Worm (Caenorhabditis elegans): ENCODE results near the gene F14H12.3.

The F14H12.3 gene

ce11 chrX:4388834-4389409 is 44.9 kb downstream of the F14H12.3 start, which contains the start of gene dpy-23 (continued):
- TF ChIP-seq lim-7 (GFP tag; IDR thresholded peaks at IDR 0.05), result peak; percentile 63
- TF ChIP-seq hlh-11 (tag; optimal IDR thresholded peaks at IDR 0.05), result peak; percentile 98
- peak; percentile 93 for TF ChIP-seq nhr-28 (tag; optimal IDR thresholded peaks at IDR 0.05)
- no peak for TF ChIP-seq ztf-11 (tag; optimal IDR thresholded peaks at IDR 0.05)
- peak; percentile 90 for TF ChIP-seq ceh-20 (GFP tag; IDR thresholded peaks at IDR 0.05)
- no peak for TF ChIP-seq lin-29 (GFP tag; IDR thresholded peaks at IDR 0.05)
- TF ChIP-seq F10B5.3 (tag; optimal IDR thresholded peaks at IDR 0.05), result peak; percentile 0
- TF ChIP-seq spr-3 (GFP tag; optimal IDR thresholded peaks at IDR 0.05), result no peak
- TF ChIP-seq lin-1 (GFP tag; IDR thresholded peaks at IDR 0.05), result 0 out of 2 replicates have a peak, but pooled peaks have one; percentile 49
- no peak for TF ChIP-seq ceh-62 (tag; optimal IDR thresholded peaks at IDR 0.05)
- TF ChIP-seq ctbp-1 (GFP tag; IDR thresholded peaks at IDR 0.05), result peak; percentile 94
- TF ChIP-seq snpc-4 (tag; optimal IDR thresholded peaks at IDR 0.05), result no peak
- TF ChIP-seq pha-4 (GFP tag; IDR thresholded peaks at IDR 0.05), result peak; percentile 73
- TF ChIP-seq pha-4 (tag; optimal IDR thresholded peaks at IDR 0.05), result peak; percentile 69
- no peak for TF ChIP-seq php-3 (GFP tag; IDR thresholded peaks at IDR 0.05)
- TF ChIP-seq mep-1 (tag; optimal IDR thresholded peaks at IDR 0.05), result peak; percentile 97
- TF ChIP-seq zip-2 (tag; optimal IDR thresholded peaks at IDR 0.05), result peak; percentile 38
- peak; percentile 61 for TF ChIP-seq dpl-1 (GFP tag; optimal IDR thresholded peaks at IDR 0.05)
- peak; percentile 89 for TF ChIP-seq set-16 (GFP tag; IDR thresholded peaks at IDR 0.05)
- peak; percentile 91 for TF ChIP-seq lin-13 (GFP tag; optimal IDR thresholded peaks at IDR 0.05)
- peak; percentile 88 for TF ChIP-seq nhr-48 (tag; optimal IDR thresholded peaks at IDR 0.05)
- TF ChIP-seq dmd-6 (GFP tag; IDR thresholded peaks at IDR 0.05), result peak; percentile 90
- TF ChIP-seq zip-11 (GFP tag; IDR thresholded peaks at IDR 0.05), result no peak
- TF ChIP-seq T20F7.1 (GFP tag; optimal IDR thresholded peaks at IDR 0.05), result peak; percentile 75
- TF ChIP-seq unc-39 (tag; optimal IDR thresholded peaks at IDR 0.05), result no peak
- TF ChIP-seq ceh-28 (tag; optimal IDR thresholded peaks at IDR 0.05), result no peak
- peak; percentile 82 for TF ChIP-seq T26A8.4 (GFP tag; IDR thresholded peaks at IDR 0.05)
- 0 out of 2 replicates have a peak, but pooled peaks have one; percentile 39 for TF ChIP-seq saeg-2 (GFP tag; IDR thresholded peaks at IDR 0.05)
- TF ChIP-seq egl-43 (GFP tag; IDR thresholded peaks at IDR 0.05), result peak; percentile 89
- TF ChIP-seq gei-8 (GFP tag; optimal IDR thresholded peaks at IDR 0.05), result no peak
- TF ChIP-seq skn-1 (tag; optimal IDR thresholded peaks at IDR 0.05), result no peak
- no peak for TF ChIP-seq nhr-76 (tag; optimal IDR thresholded peaks at IDR 0.05)
- peak; percentile 82 for TF ChIP-seq madf-9 (GFP tag; conservative IDR thresholded peaks at IDR 0.05)
- TF ChIP-seq arid-1 (GFP tag; conservative IDR thresholded peaks at IDR 0.05), result peak; percentile 90
- no peak for TF ChIP-seq ceh-44 (GFP tag; IDR thresholded peaks at IDR 0.05)
- peak; percentile 27 for TF ChIP-seq zfp-2 (tag; optimal IDR thresholded peaks at IDR 0.05)
- TF ChIP-seq ama-1 (optimal IDR thresholded peaks at IDR 0.05), result no peak
- no peak for TF ChIP-seq mxl-2 (GFP tag; conservative IDR thresholded peaks at IDR 0.05)
- TF ChIP-seq spr-1 (tag; optimal IDR thresholded peaks at IDR 0.05), result peak; percentile 54
- no peak for TF ChIP-seq ceh-32 (tag; optimal IDR thresholded peaks at IDR 0.05; ENCODE audit: poor library complexity)
- TF ChIP-seq daf-19 (GFP tag; conservative IDR thresholded peaks at IDR 0.05), result no peak
- TF ChIP-seq dmd-8 (GFP tag; IDR thresholded peaks at IDR 0.05), result no peak
- no peak for TF ChIP-seq lin-15B (tag; optimal IDR thresholded peaks at IDR 0.05)
- no peak for TF ChIP-seq D1046.2 (GFP tag; IDR thresholded peaks at IDR 0.05)
- peak in 1 of 2 experiments; percentile 61 for TF ChIP-seq unc-62 (GFP tag; optimal IDR thresholded peaks at IDR 0.05 in 1 of 2)
- no peak for TF ChIP-seq unc-62 (tag; optimal IDR thresholded peaks at IDR 0.05)
- TF ChIP-seq nhr-25 (tag; optimal IDR thresholded peaks at IDR 0.05; ENCODE audit: borderline replicate concordance, insufficient read depth), result peak; percentile 90
- peak; percentile 1 to 47 for TF ChIP-seq daf-16 (GFP tag; optimal IDR thresholded peaks at IDR 0.05)
- TF ChIP-seq daf-16 (tag; optimal IDR thresholded peaks at IDR 0.05), result peak; percentile 73
- TF ChIP-seq nhr-42 (GFP tag; IDR thresholded peaks at IDR 0.05), result peak; percentile 77; the same call in 1 of the 2 replicates
- TF ChIP-seq ces-1 (GFP tag; optimal IDR thresholded peaks at IDR 0.05), result no peak
- no peak for TF ChIP-seq pqm-1 (tag; optimal IDR thresholded peaks at IDR 0.05)
